Worm (Caenorhabditis elegans) whole organism, dauer: ENCODE data around the gene F13A2.5.

Experiments
- unc-62 ChIP-seq: sonication (generic microtip); optimal IDR thresholded peaks from 2 replicates; lab custom pipeline; 2017; ENCODE audit warnings: missing biosample characterization, missing genetic modification reagents, missing genetic modification characterization

F13A2.5 gene

ce11 chrV:4373656-4374055, 28.1 kb downstream of the F13A2.5 start:
- TF ChIP-seq unc-62 (GFP tag; lab: Kevin White, UChicago): no peak

ce11 chrV:4372986-4373385, 28.8 kb downstream of the F13A2.5 start:
- no peak for TF ChIP-seq unc-62 (GFP tag; lab: Kevin White, UChicago)

DNA sequence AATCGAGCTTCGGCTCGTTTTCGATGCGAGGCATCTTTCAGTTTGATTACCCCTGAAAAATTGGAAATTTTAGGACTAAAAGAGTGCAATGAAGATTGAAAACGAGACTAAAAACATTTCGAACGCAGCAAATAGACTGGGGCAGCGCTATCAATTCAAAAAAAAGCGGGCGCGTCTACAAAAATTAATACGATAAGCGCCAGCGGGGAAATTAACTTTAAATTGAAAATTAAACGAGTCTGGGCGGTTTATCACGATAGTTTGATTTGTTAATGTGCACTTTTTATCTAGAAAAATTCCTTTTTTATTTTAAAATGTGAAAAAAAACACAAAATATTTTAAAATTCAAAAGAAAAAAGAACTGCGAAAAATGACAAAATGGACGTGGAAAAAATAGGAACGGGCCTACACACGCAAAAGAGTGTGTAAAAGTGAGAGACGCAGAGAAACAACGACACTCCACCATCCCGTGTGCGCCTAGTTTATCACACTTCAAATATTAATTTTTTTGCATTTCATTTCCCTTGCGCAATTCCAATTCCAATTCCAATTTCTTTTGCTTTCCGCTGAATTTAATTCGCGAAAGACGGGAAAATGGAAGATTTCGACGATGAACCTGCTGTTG, 30.3 kb downstream of the F13A2.5 start, which contains the start of the genes gmpr-1 and fipp-1:
gmpr-1 (minus strand) TSS at position 75 of the 625 bp plus-strand sequence.
fipp-1 (plus strand) TSS at position 499 of the 625 bp plus-strand sequence.
- TF ChIP-seq unc-62 (GFP tag; lab: Kevin White, UChicago): no peak

DNA sequence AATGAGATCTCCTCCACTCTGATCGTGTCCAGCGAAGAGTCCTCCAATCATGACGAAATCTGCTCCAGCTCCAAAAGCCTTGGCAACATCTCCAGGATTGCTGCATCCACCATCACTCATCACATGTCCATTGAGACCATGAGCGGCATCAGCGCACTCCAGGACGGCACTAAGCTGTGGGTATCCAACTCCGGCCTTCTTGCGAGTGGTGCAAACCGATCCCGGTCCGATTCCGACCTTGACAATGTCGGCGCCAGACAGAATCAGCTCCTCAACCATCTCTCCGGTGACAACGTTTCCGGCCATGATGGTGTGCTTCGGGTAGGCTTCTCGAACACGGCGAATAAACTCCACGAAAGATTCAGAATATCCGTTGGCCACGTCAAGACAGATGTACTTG, 31.2 kb downstream of the F13A2.5 start:
- TF ChIP-seq unc-62 (GFP tag; lab: Kevin White, UChicago): no peak

DNA sequence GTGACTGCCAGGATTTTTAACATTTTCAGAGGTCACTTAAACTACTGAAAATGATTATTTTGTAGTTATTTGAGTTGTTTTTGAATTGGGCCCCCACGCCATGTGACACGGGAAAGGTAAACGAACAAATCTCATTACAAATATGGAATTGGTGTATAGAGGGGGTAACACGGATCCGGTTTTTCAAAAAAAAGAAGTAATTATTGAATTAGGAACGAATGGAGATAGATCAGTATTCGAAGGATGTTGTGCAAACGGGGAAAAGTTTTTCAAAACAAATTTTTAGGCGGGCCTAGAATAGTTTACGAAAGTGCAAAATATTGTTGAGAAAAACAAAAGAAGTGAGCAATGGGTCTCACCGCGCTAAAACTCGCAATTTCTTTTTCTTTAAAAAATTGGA, 35.3 kb downstream of the F13A2.5 start, which contains the start of gene F32D1.11:
F32D1.11 (minus strand) TSS at position 101 of the 400 bp plus-strand sequence.
- no peak for TF ChIP-seq unc-62 (GFP tag; lab: Kevin White, UChicago)

- no peak for TF ChIP-seq unc-62 (GFP tag; lab: Kevin White, UChicago)
These were observed 37.2 kb downstream of the F13A2.5 start, which contains the start of gene grl-13 for ce11 chrV:4364517-4364916. Gene grl-13, minus strand, starts transcription at chrV:4364617.

- TF ChIP-seq unc-62 (GFP tag; lab: Kevin White, UChicago): no peak
These were observed 40.3 kb downstream of the F13A2.5 start, which contains the start of gene F32D1.3 for ce11 chrV:4361505-4361904. Gene F32D1.3, minus strand, starts transcription at chrV:4361569.

DNA sequence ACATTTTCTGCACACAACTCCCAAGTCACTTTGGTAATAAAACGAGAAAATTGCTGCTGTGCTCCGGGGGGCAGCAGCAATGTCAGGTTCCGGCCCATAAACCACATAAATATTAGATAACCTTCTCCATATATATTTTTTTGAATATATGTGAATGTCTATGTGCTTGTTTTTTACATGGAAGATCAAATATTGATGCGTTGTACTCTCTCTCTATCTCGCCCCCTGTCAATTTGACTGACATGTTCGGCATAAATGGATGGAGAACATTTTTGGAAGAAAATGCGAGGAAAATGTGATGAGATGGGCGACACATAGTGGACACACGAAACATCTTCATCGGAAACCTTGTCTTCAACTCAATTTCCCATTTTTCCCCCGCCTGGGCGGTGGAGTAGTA, 41.7 kb downstream of the F13A2.5 start:
- no peak for TF ChIP-seq unc-62 (GFP tag; lab: Kevin White, UChicago)

DNA sequence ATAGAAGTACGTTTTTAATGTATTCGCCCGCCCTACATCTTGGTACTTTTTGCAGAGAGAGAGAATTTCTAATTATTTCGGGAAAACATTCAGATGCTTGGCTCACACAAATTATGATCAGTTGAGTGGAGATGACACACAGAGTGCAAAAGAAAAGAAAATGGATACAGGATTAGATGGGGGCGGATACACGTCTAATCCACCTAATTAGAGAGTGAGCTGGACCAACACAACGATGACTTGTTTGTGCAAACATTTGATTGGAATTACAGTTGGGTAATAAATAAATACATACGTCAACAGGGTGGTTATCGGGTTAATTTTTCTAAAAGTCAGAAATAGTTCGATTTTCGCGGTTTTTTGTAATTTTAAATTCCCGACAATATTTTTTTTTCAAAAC, 42.6 kb downstream of the F13A2.5 start:
- TF ChIP-seq unc-62 (GFP tag; lab: Kevin White, UChicago): no peak

- TF ChIP-seq unc-62 (GFP tag; lab: Kevin White, UChicago): no peak
These were observed 44.4 kb downstream of the F13A2.5 start for ce11 chrV:4357369-4357768.

ce11 chrV:4356047-4356612, 45.6 kb downstream of the F13A2.5 start:
- TF ChIP-seq unc-62 (GFP tag; lab: Kevin White, UChicago): no peak
